Worm (Caenorhabditis elegans) whole organism, late embryonic: Measurements from ENCODE around the gene Y61A9LA.3.

Source experiments
- C08G9.2 ChIP-seq: sonication (generic microtip); optimal IDR thresholded peaks from 2 replicates; lab custom pipeline; 2016; ENCODE audit warnings: mild to moderate bottlenecking, missing genetic modification characterization, moderate library complexity, missing compliant biosample characterization
- C38D4.7 ChIP-seq: fragments of 200-800 bp; sonication (Bioruptor generic); optimal IDR thresholded peaks from 2 replicates; lab custom pipeline; 2018; ENCODE audit warnings: mild to moderate bottlenecking, missing genetic modification characterization, moderate library complexity, missing compliant biosample characterization
- F13H6.1 ChIP-seq: sonication (generic microtip); optimal IDR thresholded peaks from 2 replicates; lab custom pipeline; 2016; ENCODE audit warnings: missing genetic modification characterization, missing compliant biosample characterization
- K09A11.1 ChIP-seq: sonication (generic microtip); optimal IDR thresholded peaks from 2 replicates; lab custom pipeline; 2017; ENCODE audit warnings: antibody characterized with exemption, mild to moderate bottlenecking, missing genetic modification characterization, missing compliant biosample characterization; ENCODE audit not compliant: insufficient read depth
- T23F11.4 ChIP-seq: fragments of 200-800 bp; sonication (Bioruptor generic); optimal IDR thresholded peaks from 2 replicates; lab custom pipeline; 2018; ENCODE audit warnings: mild to moderate bottlenecking, missing genetic modification characterization, missing compliant biosample characterization
- Y22D7AL.16 ChIP-seq: sonication (generic microtip); optimal IDR thresholded peaks from 2 replicates; lab custom pipeline; 2016; ENCODE audit warnings: missing genetic modification characterization, missing compliant biosample characterization
- ahr-1 ChIP-seq: sonication (generic microtip); optimal IDR thresholded peaks from 2 replicates; lab custom pipeline; 2016; ENCODE audit warnings: missing genetic modification characterization, missing compliant biosample characterization
- ceh-14 ChIP-seq: sonication (generic microtip); optimal IDR thresholded peaks from 2 replicates; lab custom pipeline; 2016; ENCODE audit warnings: missing genotype, missing genetic modification characterization, missing compliant biosample characterization
- ceh-18 ChIP-seq: sonication (generic microtip); optimal IDR thresholded peaks from 2 replicates; lab custom pipeline; 2016; ENCODE audit warnings: missing genetic modification characterization, missing compliant biosample characterization
- ceh-2 ChIP-seq: sonication (generic microtip); optimal IDR thresholded peaks from 2 replicates; lab custom pipeline; 2016; ENCODE audit warnings: missing genotype, missing genetic modification characterization, missing compliant biosample characterization
- ceh-24 ChIP-seq: sonication (generic microtip); optimal IDR thresholded peaks from 2 replicates; lab custom pipeline; 2016; ENCODE audit warnings: mild to moderate bottlenecking, missing genetic modification characterization, missing compliant biosample characterization
- ceh-31 ChIP-seq: sonication (generic microtip); optimal IDR thresholded peaks from 2 replicates; lab custom pipeline; 2016; ENCODE audit warnings: missing genetic modification characterization, missing compliant biosample characterization
- ceh-34 ChIP-seq: sonication (generic microtip); optimal IDR thresholded peaks from 2 replicates; lab custom pipeline; 2016; ENCODE audit warnings: mild to moderate bottlenecking, missing genetic modification characterization, missing compliant biosample characterization
- ceh-6 ChIP-seq: fragments of 200-800 bp; sonication (Bioruptor generic); optimal IDR thresholded peaks from 2 replicates; lab custom pipeline; 2018; ENCODE audit warnings: mild to moderate bottlenecking, missing genetic modification characterization, missing compliant biosample characterization
- che-1 ChIP-seq: sonication (generic microtip); optimal IDR thresholded peaks from 2 replicates; lab custom pipeline; 2016; ENCODE audit warnings: mild to moderate bottlenecking, missing genetic modification characterization, missing compliant biosample characterization
- dmd-4 ChIP-seq: sonication (generic microtip); optimal IDR thresholded peaks from 2 replicates; lab custom pipeline; 2016; ENCODE audit warnings: borderline replicate concordance, missing genetic modification characterization, missing compliant biosample characterization
- elt-4 ChIP-seq: sonication (generic microtip); optimal IDR thresholded peaks from 2 replicates; lab custom pipeline; 2016; ENCODE audit warnings: missing genetic modification characterization, missing compliant biosample characterization
- ets-4 ChIP-seq: sonication (generic microtip); optimal IDR thresholded peaks from 2 replicates; lab custom pipeline; 2016; ENCODE audit warnings: missing genetic modification characterization, missing compliant biosample characterization
- eyg-1 ChIP-seq: sonication (generic microtip); optimal IDR thresholded peaks from 2 replicates; lab custom pipeline; 2016; ENCODE audit warnings: missing genotype, missing genetic modification characterization, missing compliant biosample characterization
- fax-1 ChIP-seq: sonication (generic microtip); optimal IDR thresholded peaks from 2 replicates; lab custom pipeline; 2016; ENCODE audit warnings: missing genotype, missing genetic modification characterization, missing compliant biosample characterization
- fkh-10 ChIP-seq: fragments of 150-350 bp; optimal IDR thresholded peaks from 2 replicates; lab custom pipeline; 2014; ENCODE audit warnings: missing biosample characterization, missing genetic modification reagents, missing genetic modification characterization
- hlh-13 ChIP-seq: fragments of 200-800 bp; sonication (Bioruptor generic); optimal IDR thresholded peaks from 2 replicates; lab custom pipeline; 2018; ENCODE audit warnings: mild to moderate bottlenecking, missing genetic modification characterization, missing compliant biosample characterization
- hlh-30 ChIP-seq: sonication (generic microtip); optimal IDR thresholded peaks from 2 replicates; lab custom pipeline; 2017; ENCODE audit warnings: antibody characterized with exemption, missing genetic modification characterization, missing compliant biosample characterization; ENCODE audit not compliant: insufficient read depth
- hlh-8 ChIP-seq: sonication (generic microtip); optimal IDR thresholded peaks from 2 replicates; lab custom pipeline; 2016; ENCODE audit warnings: missing genotype, missing genetic modification characterization, missing compliant biosample characterization
- lin-11 ChIP-seq: fragments of 200-800 bp; sonication (Bioruptor generic); optimal IDR thresholded peaks from 2 replicates; lab custom pipeline; 2018; ENCODE audit warnings: mild to moderate bottlenecking, missing genetic modification characterization, missing compliant biosample characterization
- madf-2 ChIP-seq: sonication (generic microtip); optimal IDR thresholded peaks from 2 replicates; lab custom pipeline; 2017; ENCODE audit warnings: missing genetic modification characterization, missing compliant biosample characterization
- mec-3 ChIP-seq: sonication (generic microtip); optimal IDR thresholded peaks from 2 replicates; lab custom pipeline; 2016; ENCODE audit warnings: borderline replicate concordance, missing genetic modification characterization, missing compliant biosample characterization
- nfya-1 ChIP-seq: sonication (generic microtip); optimal IDR thresholded peaks from 2 replicates; lab custom pipeline; 2017; ENCODE audit warnings: missing genetic modification characterization, mild to moderate bottlenecking, missing compliant biosample characterization, antibody characterized with exemption, moderate library complexity
- nhr-11 ChIP-seq: fragments of 150-350 bp; optimal IDR thresholded peaks from 2 replicates; lab custom pipeline; 2014; ENCODE audit warnings: missing biosample characterization, missing genetic modification characterization
- nhr-232 ChIP-seq: sonication (generic microtip); optimal IDR thresholded peaks from 2 replicates; lab custom pipeline; 2016; ENCODE audit warnings: missing genetic modification characterization, missing compliant biosample characterization
- npax-4 ChIP-seq: sonication (generic microtip); optimal IDR thresholded peaks from 2 replicates; lab custom pipeline; 2016; ENCODE audit warnings: missing genetic modification characterization, missing compliant biosample characterization
- pag-3 ChIP-seq: sonication (generic microtip); optimal IDR thresholded peaks from 2 replicates; lab custom pipeline; 2016; ENCODE audit warnings: missing compliant biosample characterization, missing genetic modification characterization, borderline replicate concordance
- pat-9 ChIP-seq: fragments of 200-800 bp; sonication (Bioruptor generic); optimal IDR thresholded peaks from 2 replicates; lab custom pipeline; 2018; ENCODE audit warnings: mild to moderate bottlenecking, missing genetic modification characterization, moderate library complexity, missing compliant biosample characterization
- pax-1 ChIP-seq: fragments of 150-350 bp; optimal IDR thresholded peaks from 2 replicates; lab custom pipeline; 2014; ENCODE audit warnings: missing biosample characterization, missing genetic modification characterization
- pqm-1 ChIP-seq: sonication (generic microtip); optimal IDR thresholded peaks from 2 replicates; lab custom pipeline; 2016; ENCODE audit warnings: missing genetic modification characterization, missing compliant biosample characterization
- ref-2 ChIP-seq: sonication (generic microtip); optimal IDR thresholded peaks from 2 replicates; lab custom pipeline; 2016; ENCODE audit warnings: missing genetic modification characterization, missing compliant biosample characterization
- rnt-1 ChIP-seq: sonication (generic microtip); optimal IDR thresholded peaks from 2 replicates; lab custom pipeline; 2016; ENCODE audit warnings: missing genetic modification characterization, missing compliant biosample characterization
- tbx-2 ChIP-seq: sonication (generic microtip); optimal IDR thresholded peaks from 2 replicates; lab custom pipeline; 2016; ENCODE audit warnings: missing genetic modification characterization, missing compliant biosample characterization
- tbx-7 ChIP-seq: sonication (generic microtip); optimal IDR thresholded peaks from 2 replicates; lab custom pipeline; 2016; ENCODE audit warnings: missing genotype, missing genetic modification characterization, missing compliant biosample characterization
- ttx-3 ChIP-seq: sonication (generic microtip); optimal IDR thresholded peaks from 2 replicates; lab custom pipeline; 2016; ENCODE audit warnings: missing genetic modification reagents, missing genetic modification characterization, missing compliant biosample characterization
- unc-3 ChIP-seq, 2 experiments: fragments of 200-800 bp in 1 of 2; sonication (Bioruptor generic) in 1 of 2; sonication (generic microtip) in 1 of 2; conservative IDR thresholded peaks in 1 of 2; optimal IDR thresholded peaks in 1 of 2; 2 replicates each; pipeline versions ENCODE4 v1.3.6 to Lab custom; 2016 to 2022; ENCODE audit warnings: missing compliant biosample characterization in 2 of 2, missing genetic modification characterization in 2 of 2, missing genetic modification reagents in 1 of 2
- unc-42 ChIP-seq: sonication (generic microtip); optimal IDR thresholded peaks from 2 replicates; lab custom pipeline; 2016; ENCODE audit warnings: missing genotype, missing genetic modification characterization, missing compliant biosample characterization
- unc-86 ChIP-seq: sonication (generic microtip); optimal IDR thresholded peaks from 2 replicates; lab custom pipeline; 2016; ENCODE audit warnings: missing genetic modification characterization, missing compliant biosample characterization
- zip-5 ChIP-seq: sonication (generic microtip); optimal IDR thresholded peaks from 2 replicates; lab custom pipeline; 2016; ENCODE audit warnings: missing genetic modification characterization, missing compliant biosample characterization
- ztf-16 ChIP-seq: sonication (generic microtip); optimal IDR thresholded peaks from 2 replicates; lab custom pipeline; 2017; ENCODE audit warnings: missing genetic modification characterization, missing compliant biosample characterization

Gene Y61A9LA.3

ce11 chrV:4525512-4525911 lies 45.4 kb upstream of the Y61A9LA.3 start:
- TF ChIP-seq tbx-2 (peak; percentile 19), ztf-16 (no peak)
- TF ChIP-seq, all 69 proteins: peak for 1

ce11 chrV:4526801-4527425 lies 44.0 kb upstream of the Y61A9LA.3 start:
- TF ChIP-seq ceh-24 (no peak), ceh-14 (peak; percentile 7), ceh-2 (peak; percentile 9), ref-2 (tag; lab: Kevin White, UChicago) (peak; percentile 1), pag-3 (tag; lab: Kevin White, UChicago) (no peak), dmd-4 (tag; lab: Kevin White, UChicago) (peak; percentile 17), ceh-34 (tag; lab: Kevin White, UChicago) (peak; percentile 36), ceh-18 (tag; lab: Kevin White, UChicago) (peak; percentile 49), unc-42 (tag; lab: Kevin White, UChicago) (peak; percentile 22), hlh-8 (tag; lab: Kevin White, UChicago) (no peak), C38D4.7 (peak; percentile 12)

- no peak for TF ChIP-seq fkh-10
Measured at ce11 chrV:4527934-4528333, 43.0 kb upstream of the Y61A9LA.3 start.

- no peak for TF ChIP-seq T23F11.4 (GFP tag; lab: Kevin White, UChicago)
- TF ChIP-seq unc-86 (tag; lab: Kevin White, UChicago): no peak
- TF ChIP-seq hlh-13 (GFP tag; lab: Kevin White, UChicago): no peak
- peak; percentile 23 for TF ChIP-seq ref-2 (tag; lab: Kevin White, UChicago)
- TF ChIP-seq ets-4 (tag; lab: Kevin White, UChicago): no peak
- TF ChIP-seq nhr-232 (tag; lab: Kevin White, UChicago): no peak
- no peak for TF ChIP-seq Y22D7AL.16 (tag; lab: Kevin White, UChicago)
- TF ChIP-seq ceh-18 (tag; lab: Kevin White, UChicago): no peak
- no peak for TF ChIP-seq hlh-8 (tag; lab: Kevin White, UChicago)
- TF ChIP-seq mec-3 (tag; lab: Kevin White, UChicago): no peak
- no peak for TF ChIP-seq ttx-3
- no peak for TF ChIP-seq ceh-6
- TF ChIP-seq npax-4 (tag; lab: Kevin White, UChicago): no peak
- no peak for TF ChIP-seq madf-2 (tag; lab: Kevin White, UChicago)
- no peak for TF ChIP-seq lin-11 (tag; lab: Kevin White, UChicago)
- no peak for TF ChIP-seq fax-1
- TF ChIP-seq unc-3 (GFP tag; conservative IDR thresholded peaks at IDR 0.05; lab: Robert Waterston, UW): no peak
- TF ChIP-seq unc-3 (tag; optimal IDR thresholded peaks at IDR 0.05; lab: Kevin White, UChicago): no peak
- peak; percentile 44 for TF ChIP-seq ceh-31 (tag; lab: Kevin White, UChicago)
- TF ChIP-seq elt-4: no peak
- no peak for TF ChIP-seq ceh-24
- peak; percentile 1 for TF ChIP-seq tbx-7 (tag; lab: Kevin White, UChicago)
- TF ChIP-seq nhr-11 (tag; lab: Kevin White, UChicago): no peak
- TF ChIP-seq che-1 (tag; lab: Kevin White, UChicago): no peak
- peak; percentile 15 for TF ChIP-seq ceh-14
- no peak for TF ChIP-seq F13H6.1
- TF ChIP-seq ceh-2: no peak
- no peak for TF ChIP-seq pat-9
- TF ChIP-seq ahr-1 (tag; lab: Kevin White, UChicago): no peak
- no peak for TF ChIP-seq K09A11.1 (tag; lab: Kevin White, UChicago)
- TF ChIP-seq nfya-1 (tag; lab: Kevin White, UChicago): no peak
- TF ChIP-seq C08G9.2 (tag; lab: Kevin White, UChicago): peak; percentile 48
- TF ChIP-seq zip-5: peak; percentile 60
- TF ChIP-seq hlh-30 (tag; lab: Kevin White, UChicago): no peak
- no peak for TF ChIP-seq pax-1 (tag; lab: Kevin White, UChicago)
- TF ChIP-seq pqm-1 (tag; lab: Kevin White, UChicago): no peak
- TF ChIP-seq rnt-1 (tag; lab: Kevin White, UChicago): no peak
- no peak for TF ChIP-seq ztf-16
- TF ChIP-seq pag-3 (tag; lab: Kevin White, UChicago): no peak
- peak; percentile 49 for TF ChIP-seq tbx-2
- TF ChIP-seq ceh-34 (tag; lab: Kevin White, UChicago): no peak
- TF ChIP-seq eyg-1 (tag; lab: Kevin White, UChicago): no peak
Measured at ce11 chrV:4535736-4536135, 35.2 kb upstream of the Y61A9LA.3 start.
